Worm (Caenorhabditis elegans): ENCODE data around the gene F38B2.2.

Gene F38B2.2

DNA sequence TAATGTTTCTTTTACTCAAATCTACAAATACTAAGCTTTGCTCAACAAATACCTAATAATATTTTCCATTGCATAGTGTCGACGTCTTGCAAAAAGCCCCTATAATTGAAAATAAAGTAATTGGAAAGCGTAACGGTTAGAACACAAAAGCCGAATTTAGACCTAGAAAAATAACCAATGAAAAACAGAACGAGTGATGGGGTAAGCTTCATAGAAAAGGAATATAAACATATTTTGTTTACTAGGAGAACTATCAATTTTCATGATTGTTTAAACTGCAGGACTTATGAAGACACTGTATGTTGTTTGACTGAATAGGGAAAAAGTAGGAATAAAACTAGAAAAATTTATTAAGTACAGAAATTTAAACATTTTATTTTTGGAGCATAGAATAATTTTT, 7.1 kb upstream of the F38B2.2 start, which contains the start of gene F38B2.3:
F38B2.3 (minus strand) TSS at position 101 of the 400 bp plus-strand sequence.
- TF ChIP-seq unc-62 (GFP tag; optimal IDR thresholded peaks at IDR 0.05) = no peak

DNA sequence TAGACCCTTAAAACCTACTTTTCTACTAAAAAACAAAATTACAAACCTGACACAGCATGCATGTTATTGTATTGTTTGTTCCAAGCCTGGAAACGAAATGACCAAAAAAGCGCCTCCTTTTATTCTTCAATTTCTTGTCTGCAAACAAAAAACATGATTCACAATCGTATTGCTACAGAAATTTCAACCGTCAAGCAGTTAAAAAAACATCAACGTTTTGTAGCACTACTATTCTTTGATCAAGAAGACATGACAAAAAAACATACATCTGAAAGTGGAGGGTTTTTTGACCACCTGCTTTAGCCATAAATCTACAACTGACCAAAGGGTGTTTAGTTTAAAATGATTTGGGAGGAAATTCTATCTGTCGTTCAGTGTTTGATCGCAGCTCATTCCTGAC, 2.0 kb upstream of the F38B2.2 start, which contains the start of gene F38B2.6:
F38B2.6 (minus strand) TSS at position 101 of the 400 bp plus-strand sequence.
- TF ChIP-seq unc-62 (GFP tag; optimal IDR thresholded peaks at IDR 0.05) = no peak

DNA sequence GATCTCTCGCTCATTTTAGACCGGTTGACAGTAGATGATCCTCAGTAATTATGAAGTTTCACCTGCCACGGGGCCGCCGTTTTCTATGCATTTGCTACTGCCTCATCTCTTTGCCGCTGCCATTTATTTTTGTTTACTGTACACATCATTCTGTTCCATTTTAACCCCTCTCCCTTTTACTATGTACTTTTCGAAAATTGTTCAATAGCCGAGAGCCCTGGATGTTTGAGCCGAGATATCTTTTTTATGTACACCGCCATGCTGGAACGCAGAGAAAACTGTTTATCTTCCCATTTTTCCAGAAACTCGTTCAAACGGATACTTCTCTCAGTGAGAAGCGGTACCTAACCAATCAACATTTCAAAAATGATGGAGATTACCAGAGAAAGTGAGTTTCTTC, 8.3 kb downstream of the F38B2.2 start, which contains the start of gene ifa-1:
ifa-1 (plus strand) TSS at position 301 of the 400 bp plus-strand sequence.
- TF ChIP-seq unc-62 (GFP tag; optimal IDR thresholded peaks at IDR 0.05) = no peak

DNA sequence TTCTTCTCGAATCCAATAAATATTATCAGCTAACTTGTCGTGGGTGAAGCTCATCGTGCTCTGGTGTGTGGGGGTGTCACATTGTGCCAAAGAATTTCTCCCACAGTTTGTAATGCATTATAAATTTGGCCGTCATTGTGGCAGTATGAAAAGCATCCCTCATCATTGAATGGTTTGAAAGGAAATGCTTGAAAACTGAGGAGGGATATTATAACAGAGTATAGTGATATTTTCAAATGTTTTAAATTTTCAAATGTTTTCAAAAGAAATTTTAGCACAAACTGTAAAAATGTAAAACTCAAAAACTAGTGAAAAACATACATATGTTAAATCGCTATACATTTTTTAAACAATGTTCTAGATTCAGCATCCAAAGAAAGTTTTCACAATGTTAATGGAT, 10.2 kb downstream of the F38B2.2 start, which contains the start of gene C03A3.3:
C03A3.3 (minus strand) TSS at position 101 of the 400 bp plus-strand sequence.
- TF ChIP-seq unc-62 (GFP tag; optimal IDR thresholded peaks at IDR 0.05) = no peak

DNA sequence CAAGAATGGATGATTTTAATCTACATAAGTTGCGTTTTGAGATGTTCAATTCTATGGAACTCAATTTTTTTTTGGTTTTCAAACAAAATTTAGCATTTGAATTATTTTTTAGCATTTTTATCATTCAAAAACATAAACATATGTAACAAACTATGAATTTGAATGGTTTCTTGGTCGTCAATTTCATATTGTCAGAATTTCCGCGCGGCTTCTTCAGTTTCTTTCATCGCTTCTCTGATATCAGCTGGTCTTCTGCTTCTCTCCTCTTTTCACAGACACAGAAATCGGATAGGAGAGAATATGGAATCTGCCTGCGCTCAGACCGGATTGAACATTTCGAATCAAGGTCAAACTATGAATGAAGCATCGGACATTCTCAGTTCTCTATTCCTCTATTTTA, 12.5 kb downstream of the F38B2.2 start, which contains the start of gene C03A3.9:
C03A3.9 (plus strand) TSS at position 301 of the 400 bp plus-strand sequence.
- no peak for TF ChIP-seq unc-62 (GFP tag; optimal IDR thresholded peaks at IDR 0.05)

DNA sequence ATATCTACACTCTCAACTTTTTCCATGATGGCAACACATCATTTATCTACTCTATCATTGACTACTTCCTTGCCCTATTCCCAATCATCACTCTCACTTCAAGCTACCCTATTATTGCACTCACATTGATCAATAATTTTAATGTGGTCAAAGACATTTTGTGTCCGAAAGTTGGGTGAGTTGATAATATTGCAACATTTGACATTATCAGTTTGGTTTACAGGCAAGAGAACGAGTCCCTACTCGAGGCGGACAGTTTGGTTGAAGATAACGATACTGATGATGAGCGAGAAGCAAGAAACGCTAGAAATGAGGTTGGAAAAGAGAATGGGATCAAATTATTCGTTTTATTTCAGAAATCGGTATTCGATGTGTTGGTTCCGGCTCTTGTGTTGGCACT, 14.5 kb downstream of the F38B2.2 start:
- no peak for TF ChIP-seq unc-62 (GFP tag; optimal IDR thresholded peaks at IDR 0.05)

DNA sequence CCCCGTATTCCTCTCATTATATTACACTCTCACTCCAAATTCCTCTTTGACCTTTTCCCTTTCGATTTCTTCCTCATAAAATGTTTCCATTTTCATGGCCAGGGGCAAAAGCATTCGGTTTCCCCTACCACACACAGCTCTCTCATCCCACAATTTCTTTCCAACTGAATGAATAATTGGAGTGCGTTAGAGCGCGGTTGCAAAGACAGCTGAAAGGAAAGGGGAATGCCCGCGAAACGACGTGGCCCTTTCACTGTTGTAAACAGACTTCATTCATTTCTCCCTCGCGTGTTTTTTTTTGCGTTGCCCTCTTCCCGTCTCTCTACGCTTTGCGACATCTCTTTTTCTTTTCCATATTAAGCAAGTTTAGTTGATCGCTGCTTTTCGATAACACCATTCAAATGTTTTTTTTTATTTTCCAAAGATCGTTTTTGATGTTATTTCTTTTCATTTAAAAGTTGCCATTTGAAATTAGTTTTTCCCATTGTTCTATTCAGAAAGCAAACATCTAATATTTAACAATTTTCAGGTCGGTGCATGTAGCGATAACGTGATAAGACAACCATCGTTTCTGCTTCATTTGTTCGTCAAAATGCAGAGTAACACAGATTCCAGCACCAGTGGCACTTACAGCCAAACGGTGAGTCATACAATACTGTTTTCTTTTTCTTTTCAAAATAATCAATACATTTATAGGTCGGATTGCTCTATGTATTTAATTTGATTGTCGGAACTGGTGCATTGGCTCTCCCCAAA, 16.7 kb downstream of the F38B2.2 start, which contains the start of gene C03A3.2:
C03A3.2 (plus strand) TSS at position 530 of the 756 bp plus-strand sequence.
- no peak for TF ChIP-seq unc-62 (GFP tag; optimal IDR thresholded peaks at IDR 0.05)

DNA sequence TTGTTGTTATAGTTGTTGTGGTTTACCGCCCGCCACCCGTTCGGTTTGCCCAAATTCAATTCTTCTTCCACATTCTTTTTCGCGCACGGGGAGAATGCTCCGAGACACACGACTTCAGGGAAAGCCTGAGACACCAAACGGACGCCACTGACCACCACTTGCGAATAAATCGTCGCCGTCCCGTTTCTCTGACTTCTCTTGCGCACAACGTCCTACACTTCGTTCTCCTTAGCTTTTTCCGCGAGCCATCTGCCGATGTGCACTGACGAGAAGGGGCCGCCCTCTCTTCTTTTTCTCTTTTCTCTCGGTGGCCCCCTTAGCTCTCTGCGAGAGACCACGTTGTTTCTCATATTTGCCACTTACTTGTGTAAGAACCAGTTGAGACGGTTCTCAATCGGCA, 22.1 kb downstream of the F38B2.2 start, which contains the start of gene C03A3.1:
C03A3.1 (plus strand) TSS at position 291 of the 400 bp plus-strand sequence.
- TF ChIP-seq unc-62 (GFP tag; optimal IDR thresholded peaks at IDR 0.05) = no peak

DNA sequence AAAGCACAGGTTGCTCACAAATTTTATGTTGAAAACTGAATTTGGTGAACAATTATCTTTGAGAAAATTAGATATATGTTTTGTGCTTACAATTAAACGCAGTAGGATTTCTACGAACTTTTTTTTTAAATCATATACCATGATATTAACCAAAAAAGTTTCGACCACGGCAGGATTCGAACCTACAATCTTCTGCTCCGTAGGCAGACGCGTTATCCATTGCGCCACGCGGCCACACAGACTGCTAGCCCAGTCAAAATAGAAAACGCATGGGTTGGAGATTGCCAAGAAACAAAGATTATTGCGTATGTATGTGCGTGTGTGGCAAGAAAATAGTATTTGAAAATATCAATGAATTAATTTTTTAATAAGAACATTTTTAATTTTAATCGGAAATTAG, 26.7 kb downstream of the F38B2.2 start:
- TF ChIP-seq unc-62 (GFP tag; optimal IDR thresholded peaks at IDR 0.05) = no peak

DNA sequence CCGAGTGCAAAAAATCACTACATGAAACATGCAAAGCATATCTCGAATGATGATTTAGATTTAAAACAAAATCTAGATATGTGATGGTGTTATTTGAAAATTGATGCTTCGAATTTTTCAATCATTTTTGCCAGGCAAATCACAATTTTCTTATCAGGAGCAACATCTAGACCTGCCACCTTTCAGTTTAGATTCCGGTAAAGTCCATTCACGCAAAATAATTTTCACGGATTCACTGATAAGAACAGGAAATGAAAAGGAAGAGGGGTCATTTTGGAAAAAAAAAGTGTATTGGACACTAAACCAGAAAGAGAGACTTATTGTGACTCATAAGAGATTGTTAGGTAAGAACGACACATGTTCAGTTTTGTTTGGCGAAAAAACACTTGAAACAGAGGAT, 27.2 kb downstream of the F38B2.2 start:
- TF ChIP-seq unc-62 (GFP tag; optimal IDR thresholded peaks at IDR 0.05) = no peak

DNA sequence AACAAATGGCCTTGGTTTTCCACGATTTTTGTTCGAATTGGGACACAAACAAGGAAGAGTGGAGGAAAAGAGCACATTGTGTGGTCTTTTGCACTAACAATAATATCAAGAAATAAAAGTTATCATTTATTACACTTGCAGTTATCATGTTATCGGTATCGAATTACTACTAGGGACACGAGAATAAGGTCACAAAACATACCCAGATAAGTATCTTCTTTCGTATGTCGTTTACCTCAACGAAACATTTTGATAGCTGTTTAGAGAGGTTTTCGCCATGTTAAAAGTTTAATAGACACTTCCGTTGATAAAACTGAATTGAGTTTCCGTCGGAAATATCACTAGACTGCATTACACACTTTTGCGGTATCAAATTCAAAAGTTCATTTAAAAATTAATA, 28.2 kb downstream of the F38B2.2 start:
- TF ChIP-seq unc-62 (GFP tag; optimal IDR thresholded peaks at IDR 0.05) = no peak

DNA sequence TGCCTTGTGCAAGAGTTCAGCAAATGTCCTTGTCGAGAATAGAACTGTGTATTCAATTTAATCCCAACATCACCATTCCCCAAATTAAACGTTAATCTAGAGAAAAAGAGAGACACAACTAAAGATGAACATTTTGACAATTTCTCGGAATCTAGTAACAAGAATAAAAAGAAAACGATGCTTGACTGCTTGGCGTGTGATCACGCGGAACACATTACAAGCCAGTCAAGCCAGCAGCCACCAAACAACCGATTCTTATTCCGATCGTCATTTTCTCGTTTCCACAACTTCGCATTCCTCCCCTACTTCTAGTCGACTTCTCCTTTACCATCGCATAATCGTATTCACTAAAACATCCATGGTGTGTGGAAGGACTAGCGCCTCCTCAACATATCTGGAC, 29.8 kb downstream of the F38B2.2 start:
- TF ChIP-seq unc-62 (GFP tag; optimal IDR thresholded peaks at IDR 0.05) = no peak

DNA sequence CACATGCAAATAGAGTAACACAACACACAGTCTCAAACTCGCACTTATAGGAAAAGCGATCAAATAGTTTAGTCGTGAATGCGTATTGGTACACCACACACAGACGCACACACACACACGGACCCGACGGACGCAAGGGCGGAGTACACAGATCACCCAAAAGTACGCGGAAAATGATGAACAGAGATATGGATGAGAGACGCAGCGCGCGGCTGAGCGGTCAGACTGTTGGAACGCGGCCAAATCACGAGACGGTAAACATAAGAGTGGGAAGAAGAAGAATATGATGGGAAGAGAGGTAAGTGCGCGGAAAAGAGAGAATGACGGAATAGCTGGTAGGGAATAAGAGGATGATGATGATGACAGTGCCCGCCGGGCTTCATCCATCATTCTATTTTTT, 31.1 kb downstream of the F38B2.2 start:
- no peak for TF ChIP-seq unc-62 (GFP tag; optimal IDR thresholded peaks at IDR 0.05)

DNA sequence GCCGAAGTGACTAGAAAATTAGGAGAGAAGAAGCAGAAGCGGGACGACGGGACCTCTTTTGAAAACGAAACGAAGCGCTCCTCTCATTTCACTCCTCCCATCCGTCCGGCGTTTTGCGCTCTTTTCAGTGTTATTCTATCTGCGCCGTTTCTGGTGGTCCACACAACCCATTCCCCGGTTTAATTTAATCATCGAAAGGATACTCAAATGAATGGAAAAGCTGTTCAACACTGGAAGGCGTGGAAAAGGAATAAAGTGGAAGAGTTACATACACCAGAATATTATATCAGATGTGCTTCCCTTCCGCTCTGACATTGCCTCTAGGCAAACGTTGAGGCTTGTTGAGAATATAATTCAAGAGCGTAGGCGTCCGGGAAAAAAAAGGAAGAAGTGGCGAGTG, 34.1 kb downstream of the F38B2.2 start:
- no peak for TF ChIP-seq unc-62 (GFP tag; optimal IDR thresholded peaks at IDR 0.05)

DNA sequence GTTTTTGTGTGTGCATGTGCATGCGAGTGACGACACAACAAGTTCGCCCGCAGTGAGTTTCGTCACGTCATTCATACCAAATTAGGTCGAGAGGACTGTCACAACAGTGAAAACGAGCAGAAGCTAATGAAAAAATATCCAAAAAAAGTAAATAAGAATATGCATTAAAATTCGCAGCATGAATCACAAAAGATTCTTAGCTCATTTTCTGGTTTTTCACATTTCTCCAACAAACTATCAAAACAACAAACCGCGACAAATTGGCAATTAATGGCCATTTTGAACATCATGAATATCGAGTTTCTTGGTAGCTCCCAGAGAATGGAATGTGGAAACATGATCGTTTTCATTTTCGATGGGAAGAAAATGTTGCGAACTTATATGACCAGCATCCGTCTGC, 35.6 kb downstream of the F38B2.2 start:
- TF ChIP-seq unc-62 (GFP tag; optimal IDR thresholded peaks at IDR 0.05) = no peak

DNA sequence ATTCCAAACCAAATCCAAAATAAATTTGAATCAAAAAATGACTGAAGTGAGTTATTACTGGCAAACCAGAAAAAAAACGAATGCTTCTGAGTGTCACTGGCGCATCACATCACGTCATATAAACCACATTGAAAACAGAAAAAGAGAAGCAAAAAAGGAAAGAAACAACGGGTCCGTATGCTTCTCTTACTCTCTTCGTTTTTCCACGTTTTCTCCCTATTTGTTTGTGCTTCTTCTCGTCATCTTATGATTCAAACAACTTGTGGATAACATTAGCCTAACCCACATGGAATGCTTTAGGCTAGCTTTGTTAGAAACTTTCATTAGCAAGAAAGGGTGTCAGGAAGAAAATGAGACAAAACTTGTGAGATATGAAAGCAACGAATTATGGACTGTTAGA, 37.7 kb downstream of the F38B2.2 start:
- TF ChIP-seq unc-62 (GFP tag; optimal IDR thresholded peaks at IDR 0.05) = no peak

DNA sequence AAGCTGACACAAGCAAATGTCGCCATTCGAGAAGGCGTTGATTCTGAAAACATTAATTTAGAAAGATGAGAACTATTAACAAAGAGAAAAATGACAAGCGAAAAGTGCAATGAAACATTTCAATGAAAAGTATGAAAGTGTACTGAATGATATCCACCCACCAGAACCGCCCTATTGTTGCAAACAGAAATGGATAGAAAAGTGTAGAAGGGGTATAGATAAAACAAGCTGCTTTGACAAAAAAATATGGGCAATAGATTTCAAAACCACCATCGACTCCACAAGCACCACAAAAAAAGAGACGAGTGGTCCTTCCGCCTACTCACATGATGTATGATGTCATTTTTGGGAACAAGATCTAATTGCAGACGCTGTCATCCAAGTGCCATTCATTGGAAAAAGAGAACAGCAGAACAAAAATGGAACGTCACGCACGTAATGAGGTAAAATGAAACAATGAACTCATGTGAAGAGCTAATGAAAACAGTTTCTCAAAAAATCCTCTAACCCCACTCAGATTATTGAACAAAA, 38.5 kb downstream of the F38B2.2 start, which contains the start of gene C34F6.10:
C34F6.10 (minus strand) TSS at position 51 of the 531 bp plus-strand sequence.
- no peak for TF ChIP-seq unc-62 (GFP tag; optimal IDR thresholded peaks at IDR 0.05)

All from whole organism, dauer.